Worm (Caenorhabditis elegans): ENCODE measurements around the gene clec-185.

clec-185 gene

DNA sequence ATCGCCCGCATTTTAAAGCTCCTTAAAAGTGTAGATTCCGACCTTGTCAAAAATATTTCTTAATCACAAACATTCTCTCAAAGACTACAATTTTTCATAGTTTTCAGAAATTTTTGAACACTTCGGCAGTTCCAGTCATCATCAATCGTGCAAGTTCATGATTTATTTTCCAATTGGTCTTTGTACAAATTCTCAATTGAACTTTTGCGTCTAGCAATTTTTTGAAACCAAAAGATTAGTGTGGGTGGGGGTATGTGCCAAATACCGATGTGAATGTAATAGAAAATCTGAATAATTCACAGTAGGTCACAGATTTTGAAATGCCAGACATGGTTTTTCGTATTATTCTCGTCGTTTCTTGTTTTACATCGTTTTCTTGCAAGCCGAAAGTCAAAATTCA lies at the start of gene clec-185:
Gene clec-185 (plus strand): TSS at position 301 of the 400 bp plus-strand sequence.
- no peak for TF ChIP-seq sea-1 (GFP tag; conservative IDR thresholded peaks at IDR 0.05)
- no peak for TF ChIP-seq ets-7 (tag; optimal IDR thresholded peaks at IDR 0.05)
- no peak for TF ChIP-seq flt-1 (GFP tag; IDR thresholded peaks at IDR 0.05)
- TF ChIP-seq tbx-37 (GFP tag; conservative IDR thresholded peaks at IDR 0.05), result no peak
- TF ChIP-seq ceh-36 (tag; optimal IDR thresholded peaks at IDR 0.05), result no peak
- TF ChIP-seq hnd-1 (tag; optimal IDR thresholded peaks at IDR 0.05), result no peak
- no peak for TF ChIP-seq ceh-13 (GFP tag; optimal IDR thresholded peaks at IDR 0.05)
- TF ChIP-seq aly-1 (tag; optimal IDR thresholded peaks at IDR 0.05), result no peak
- no peak for TF ChIP-seq hmg-4 (GFP tag; optimal IDR thresholded peaks at IDR 0.05)
- no peak for TF ChIP-seq scrt-1 (GFP tag; IDR thresholded peaks at IDR 0.05)
- TF ChIP-seq tbx-11 (GFP tag; IDR thresholded peaks at IDR 0.05), result no peak
- no peak for TF ChIP-seq pes-1 (GFP tag; IDR thresholded peaks at IDR 0.05)
- TF ChIP-seq ama-1 (optimal IDR thresholded peaks at IDR 0.05), result no peak
- TF ChIP-seq F13C5.2 (tag; optimal IDR thresholded peaks at IDR 0.05), result no peak
- no peak for TF ChIP-seq tra-4 (tag; optimal IDR thresholded peaks at IDR 0.05)
- no peak for TF ChIP-seq hmbx-1 (tag; optimal IDR thresholded peaks at IDR 0.05)

- TF ChIP-seq sea-1 (GFP tag; conservative IDR thresholded peaks at IDR 0.05), result no peak
- no peak for TF ChIP-seq hmbx-1 (tag; optimal IDR thresholded peaks at IDR 0.05)
- TF ChIP-seq hmg-4 (GFP tag; optimal IDR thresholded peaks at IDR 0.05), result no peak
- no peak for TF ChIP-seq hnd-1 (tag; optimal IDR thresholded peaks at IDR 0.05)
- TF ChIP-seq flt-1 (GFP tag; IDR thresholded peaks at IDR 0.05), result no peak
- TF ChIP-seq pes-1 (GFP tag; IDR thresholded peaks at IDR 0.05), result no peak
- no peak for TF ChIP-seq ceh-13 (GFP tag; optimal IDR thresholded peaks at IDR 0.05)
- no peak for TF ChIP-seq scrt-1 (GFP tag; IDR thresholded peaks at IDR 0.05)
- TF ChIP-seq ets-7 (tag; optimal IDR thresholded peaks at IDR 0.05), result no peak
- no peak for TF ChIP-seq F13C5.2 (tag; optimal IDR thresholded peaks at IDR 0.05)
- TF ChIP-seq tra-4 (tag; optimal IDR thresholded peaks at IDR 0.05), result no peak
Observed at ce11 chrIV:12389951-12390350, 48.5 kb upstream of the clec-185 start, which contains the start of gene spe-45. Gene spe-45, minus strand, starts transcription at chrIV:12390095.

- TF ChIP-seq ceh-36 (tag; optimal IDR thresholded peaks at IDR 0.05) (peak; percentile 2), tbx-11 (GFP tag; IDR thresholded peaks at IDR 0.05) (peak; percentile 57; the same call in 1 of the 2 replicates), scrt-1 (GFP tag; IDR thresholded peaks at IDR 0.05) (no peak), hnd-1 (tag; optimal IDR thresholded peaks at IDR 0.05) (peak; percentile 11), tbx-37 (GFP tag; conservative IDR thresholded peaks at IDR 0.05) (peak; percentile 83), pes-1 (GFP tag; IDR thresholded peaks at IDR 0.05) (peak; percentile 83), F13C5.2 (tag; optimal IDR thresholded peaks at IDR 0.05) (peak; percentile 52), ets-7 (tag; optimal IDR thresholded peaks at IDR 0.05) (no peak), ama-1 (optimal IDR thresholded peaks at IDR 0.05) (no peak), tra-4 (tag; optimal IDR thresholded peaks at IDR 0.05) (no peak), sea-1 (GFP tag; conservative IDR thresholded peaks at IDR 0.05) (no peak; the same call in 1 of the 2 replicates), aly-1 (tag; optimal IDR thresholded peaks at IDR 0.05) (no peak), flt-1 (GFP tag; IDR thresholded peaks at IDR 0.05) (peak; percentile 59), hmg-4 (GFP tag; optimal IDR thresholded peaks at IDR 0.05) (peak; percentile 29), hmbx-1 (tag; optimal IDR thresholded peaks at IDR 0.05) (no peak), ceh-13 (GFP tag; optimal IDR thresholded peaks at IDR 0.05) (no peak), B0310.2 (tag; optimal IDR thresholded peaks at IDR 0.05) (peak; percentile 15)
Observed at ce11 chrIV:12391003-12391637, 47.3 kb upstream of the clec-185 start, which contains the start of the genes rps-23 and dpm-3. Gene rps-23, minus strand, starts transcription at chrIV:12391053. Gene dpm-3, plus strand, starts transcription at chrIV:12391587.

- TF ChIP-seq ets-7 (tag; optimal IDR thresholded peaks at IDR 0.05), result no peak
- no peak for TF ChIP-seq hmbx-1 (tag; optimal IDR thresholded peaks at IDR 0.05)
- no peak for TF ChIP-seq ceh-36 (tag; optimal IDR thresholded peaks at IDR 0.05)
- TF ChIP-seq sea-1 (GFP tag; conservative IDR thresholded peaks at IDR 0.05), result no peak
- TF ChIP-seq ama-1 (optimal IDR thresholded peaks at IDR 0.05), result no peak
- TF ChIP-seq tra-4 (tag; optimal IDR thresholded peaks at IDR 0.05), result no peak
- no peak for TF ChIP-seq ceh-13 (GFP tag; optimal IDR thresholded peaks at IDR 0.05)
- no peak for TF ChIP-seq F13C5.2 (tag; optimal IDR thresholded peaks at IDR 0.05)
- TF ChIP-seq tbx-37 (GFP tag; conservative IDR thresholded peaks at IDR 0.05), result no peak
- no peak for TF ChIP-seq tbx-11 (GFP tag; IDR thresholded peaks at IDR 0.05)
- no peak for TF ChIP-seq B0310.2 (tag; optimal IDR thresholded peaks at IDR 0.05)
- TF ChIP-seq aly-1 (tag; optimal IDR thresholded peaks at IDR 0.05), result no peak
- TF ChIP-seq scrt-1 (GFP tag; IDR thresholded peaks at IDR 0.05), result no peak
- TF ChIP-seq hnd-1 (tag; optimal IDR thresholded peaks at IDR 0.05), result no peak
- TF ChIP-seq hmg-4 (GFP tag; optimal IDR thresholded peaks at IDR 0.05), result no peak
- TF ChIP-seq pes-1 (GFP tag; IDR thresholded peaks at IDR 0.05), result no peak
- TF ChIP-seq flt-1 (GFP tag; IDR thresholded peaks at IDR 0.05), result no peak
Observed at ce11 chrIV:12396645-12397258, 41.7 kb upstream of the clec-185 start.

DNA sequence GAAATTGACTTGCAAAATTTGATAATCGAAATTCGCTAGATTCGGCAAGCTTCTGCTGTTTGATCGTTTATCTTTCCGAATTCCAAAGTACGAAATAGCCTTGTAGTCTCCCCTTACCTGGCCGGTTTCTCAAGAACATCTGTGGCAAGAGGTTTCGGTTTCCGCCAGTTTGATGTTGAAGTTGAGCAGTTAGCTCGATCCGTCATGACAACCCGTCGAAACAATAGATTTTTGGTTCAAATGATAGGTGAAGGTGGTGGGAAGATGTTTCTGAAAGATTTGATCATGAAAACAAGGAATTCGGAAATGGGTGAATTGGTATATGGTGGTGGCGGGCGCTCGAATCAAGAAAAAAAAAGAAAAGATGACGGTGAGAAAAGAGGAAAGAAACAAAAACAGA lies 40.0 kb upstream of the clec-185 start, which contains the start of gene acs-20:
Gene acs-20 (minus strand): TSS at position 270 of the 400 bp plus-strand sequence.
- TF ChIP-seq ceh-13 (GFP tag; optimal IDR thresholded peaks at IDR 0.05) (no peak), pes-1 (GFP tag; IDR thresholded peaks at IDR 0.05) (no peak), tbx-11 (GFP tag; IDR thresholded peaks at IDR 0.05) (no peak), F13C5.2 (tag; optimal IDR thresholded peaks at IDR 0.05) (no peak), sea-1 (GFP tag; conservative IDR thresholded peaks at IDR 0.05) (no peak), aly-1 (tag; optimal IDR thresholded peaks at IDR 0.05) (no peak), tbx-37 (GFP tag; conservative IDR thresholded peaks at IDR 0.05) (no peak), B0310.2 (tag; optimal IDR thresholded peaks at IDR 0.05) (no peak), flt-1 (GFP tag; IDR thresholded peaks at IDR 0.05) (no peak), scrt-1 (GFP tag; IDR thresholded peaks at IDR 0.05) (no peak), ets-7 (tag; optimal IDR thresholded peaks at IDR 0.05) (no peak), ceh-36 (tag; optimal IDR thresholded peaks at IDR 0.05) (no peak)

ce11 chrIV:12399983-12400382 lies 38.5 kb upstream of the clec-185 start:
- no peak for TF ChIP-seq tra-4 (tag; optimal IDR thresholded peaks at IDR 0.05)
- TF ChIP-seq ama-1 (optimal IDR thresholded peaks at IDR 0.05), result no peak
- TF ChIP-seq hmbx-1 (tag; optimal IDR thresholded peaks at IDR 0.05), result no peak
- TF ChIP-seq tbx-11 (GFP tag; IDR thresholded peaks at IDR 0.05), result no peak
- no peak for TF ChIP-seq hnd-1 (tag; optimal IDR thresholded peaks at IDR 0.05)
- TF ChIP-seq pes-1 (GFP tag; IDR thresholded peaks at IDR 0.05), result no peak

All from whole organism, early embryonic.